Fruit fly (Drosophila melanogaster) whole organism, prepupa: ENCODE measurements around the gene CG7766.

ENCODE experiments used
- CG10631 ChIP-seq: fragments of 200-800 bp; sonication (Bioruptor generic); optimal IDR thresholded peaks from 2 replicates; lab custom pipeline; 2016; ENCODE audit warnings: missing biosample characterization, missing genetic modification characterization
- CG10669 ChIP-seq: fragments of 200-800 bp; sonication (Bioruptor generic); optimal IDR thresholded peaks from 3 replicates; lab custom pipeline; 2018; ENCODE audit warnings: missing biosample characterization, mild to moderate bottlenecking, missing genetic modification characterization, moderate library complexity
- CG11294 ChIP-seq: fragments of 200-800 bp; sonication (Bioruptor generic); IDR thresholded peaks from 2 replicates; pipeline ENCODE4 v1.3.6; 2022; ENCODE audit warnings: missing biosample characterization, missing genetic modification characterization
- CG15336 ChIP-seq: fragments of 200-800 bp; sonication (Bioruptor generic); IDR thresholded peaks from 2 replicates; pipeline ENCODE4 v1.3.6; 2022; ENCODE audit warnings: missing biosample characterization, missing genetic modification characterization
- CG1621 ChIP-seq: fragments of 200-800 bp; sonication (Bioruptor generic); optimal IDR thresholded peaks from 3 replicates; lab custom pipeline; 2018; ENCODE audit warnings: missing biosample characterization, mild to moderate bottlenecking, missing genetic modification characterization
- CG16779 ChIP-seq: fragments of 200-800 bp; sonication (Bioruptor generic); optimal IDR thresholded peaks from 3 replicates; lab custom pipeline; 2017; ENCODE audit warnings: missing biosample characterization, mild to moderate bottlenecking, missing genetic modification characterization
- CG3032 ChIP-seq: fragments of 200-800 bp; optimal IDR thresholded peaks from 2 replicates; lab custom pipeline; 2019; ENCODE audit warnings: missing biosample characterization, mild to moderate bottlenecking, missing genetic modification characterization, moderate library complexity
- CG32006 ChIP-seq: fragments of 200-800 bp; sonication (Bioruptor generic); optimal IDR thresholded peaks from 3 replicates; lab custom pipeline; 2017; ENCODE audit warnings: missing biosample characterization, mild to moderate bottlenecking, missing genetic modification characterization
- CG3919 ChIP-seq: fragments of 200-800 bp; sonication (Bioruptor generic); optimal IDR thresholded peaks from 3 replicates; lab custom pipeline; 2016; ENCODE audit warnings: missing biosample characterization, missing genetic modification characterization
- CG4318 ChIP-seq: fragments of 200-800 bp; sonication (Bioruptor generic); optimal IDR thresholded peaks from 3 replicates; lab custom pipeline; 2017; ENCODE audit warnings: missing biosample characterization, mild to moderate bottlenecking, missing genetic modification characterization
- CG6163 ChIP-seq: fragments of 200-800 bp; sonication (Bioruptor generic); IDR thresholded peaks from 3 replicates; pipeline ENCODE4 v1.3.6; 2022; ENCODE audit warnings: missing biosample characterization, missing genetic modification characterization
- CG6792 ChIP-seq: fragments of 200-800 bp; sonication (Bioruptor generic); optimal IDR thresholded peaks from 3 replicates; lab custom pipeline; 2016; ENCODE audit warnings: missing biosample characterization, missing genetic modification characterization
- CG6808 ChIP-seq: fragments of 200-800 bp; sonication (Bioruptor generic); optimal IDR thresholded peaks from 3 replicates; lab custom pipeline; 2017; ENCODE audit warnings: missing biosample characterization, missing genetic modification characterization, mild to moderate bottlenecking, moderate library complexity, missing genetic modification reagents
- CG6854 ChIP-seq: fragments of 200-800 bp; sonication (Bioruptor generic); optimal IDR thresholded peaks from 2 replicates; lab custom pipeline; 2017; ENCODE audit warnings: missing biosample characterization, mild to moderate bottlenecking, missing genetic modification characterization
- CG8319 ChIP-seq: fragments of 200-800 bp; sonication (Bioruptor generic); optimal IDR thresholded peaks from 3 replicates; lab custom pipeline; 2016; ENCODE audit warnings: missing biosample characterization, missing genetic modification characterization
- CG8632 ChIP-seq: fragments of 200-800 bp; sonication (Bioruptor generic); optimal IDR thresholded peaks from 3 replicates; lab custom pipeline; 2016; ENCODE audit warnings: missing biosample characterization, missing genetic modification characterization
- CG9139 ChIP-seq: fragments of 200-800 bp; sonication (Bioruptor generic); optimal IDR thresholded peaks from 3 replicates; lab custom pipeline; 2017; ENCODE audit warnings: missing biosample characterization, mild to moderate bottlenecking, missing genetic modification characterization
- Eip75B ChIP-seq: fragments of 200-800 bp; sonication (Bioruptor generic); optimal IDR thresholded peaks from 3 replicates; lab custom pipeline; 2016; ENCODE audit warnings: missing biosample characterization, missing genetic modification characterization
- Eip78C ChIP-seq: fragments of 200-800 bp; sonication (Bioruptor generic); peaks from one replicate; lab custom pipeline; 2016; ENCODE audit warnings: missing biosample characterization, missing genetic modification characterization
- Eip93F ChIP-seq: fragments of 200-800 bp; sonication (Bioruptor generic); optimal IDR thresholded peaks from 2 replicates; lab custom pipeline; 2016; ENCODE audit warnings: missing biosample characterization, mild to moderate bottlenecking, missing genetic modification characterization
- Ets21C ChIP-seq: fragments of 200-800 bp; sonication (Bioruptor generic); optimal IDR thresholded peaks from 3 replicates; lab custom pipeline; 2016; ENCODE audit warnings: missing biosample characterization, missing genetic modification characterization
- Ets96B ChIP-seq: fragments of 200-800 bp; optimal IDR thresholded peaks from 2 replicates; lab custom pipeline; 2019; ENCODE audit warnings: missing biosample characterization, mild to moderate bottlenecking, missing genetic modification characterization, moderate library complexity
- Gug ChIP-seq: fragments of 200-800 bp; sonication (Bioruptor generic); IDR thresholded peaks from 2 replicates; pipeline ENCODE4 v1.3.6; 2022; ENCODE audit warnings: missing biosample characterization, missing genetic modification characterization
- Met ChIP-seq: fragments of 200-800 bp; sonication (Bioruptor generic); optimal IDR thresholded peaks from 3 replicates; lab custom pipeline; 2016; ENCODE audit warnings: missing biosample characterization, missing genetic modification characterization
- OdsH ChIP-seq: fragments of 200-800 bp; sonication (Bioruptor generic); optimal IDR thresholded peaks from 3 replicates; lab custom pipeline; 2016; ENCODE audit warnings: missing biosample characterization, missing genetic modification characterization
- Smox ChIP-seq: fragments of 200-800 bp; sonication (Bioruptor generic); optimal IDR thresholded peaks from 3 replicates; lab custom pipeline; 2016; ENCODE audit warnings: missing biosample characterization, missing genetic modification characterization
- Sox102F ChIP-seq: fragments of 200-800 bp; sonication (Bioruptor generic); optimal IDR thresholded peaks from 2 replicates; lab custom pipeline; 2016; ENCODE audit warnings: missing biosample characterization, mild to moderate bottlenecking, missing genetic modification characterization
- Sox14 ChIP-seq: fragments of 200-800 bp; sonication (Bioruptor generic); optimal IDR thresholded peaks from 3 replicates; lab custom pipeline; 2016; ENCODE audit warnings: missing biosample characterization, missing genetic modification characterization
- Sox15 ChIP-seq: fragments of 200-800 bp; sonication (Bioruptor generic); optimal IDR thresholded peaks from 3 replicates; lab custom pipeline; 2016; ENCODE audit warnings: missing biosample characterization, missing genetic modification characterization
- acj6 ChIP-seq: fragments of 200-800 bp; sonication (Bioruptor generic); optimal IDR thresholded peaks from 3 replicates; lab custom pipeline; 2016; ENCODE audit warnings: missing biosample characterization, missing genetic modification characterization
- cyc ChIP-seq: fragments of 200-800 bp; sonication (Bioruptor generic); optimal IDR thresholded peaks from 3 replicates; lab custom pipeline; 2016; ENCODE audit warnings: missing biosample characterization, missing genetic modification characterization
- dsx ChIP-seq: fragments of 200-800 bp; optimal IDR thresholded peaks from 3 replicates; lab custom pipeline; 2019; ENCODE audit warnings: missing biosample characterization, mild to moderate bottlenecking, missing genetic modification characterization, moderate library complexity; ENCODE audit not compliant: poor library complexity, severe bottlenecking
- eg ChIP-seq: fragments of 200-800 bp; sonication (Bioruptor generic); IDR thresholded peaks from 3 replicates; pipeline ENCODE4 v1.3.6; 2022; ENCODE audit warnings: missing biosample characterization, missing genetic modification characterization
- esn ChIP-seq: fragments of 200-800 bp; sonication (Bioruptor generic); optimal IDR thresholded peaks from 2 replicates; lab custom pipeline; 2016; ENCODE audit warnings: missing biosample characterization, mild to moderate bottlenecking, missing genetic modification characterization, moderate library complexity
- fd85E ChIP-seq: fragments of 200-800 bp; sonication (Bioruptor generic); optimal IDR thresholded peaks from 3 replicates; lab custom pipeline; 2016; ENCODE audit warnings: missing biosample characterization, missing genetic modification characterization
- fkh ChIP-seq: fragments of 200-800 bp; sonication (Bioruptor generic); optimal IDR thresholded peaks from 3 replicates; lab custom pipeline; 2017; ENCODE audit warnings: missing biosample characterization, mild to moderate bottlenecking, missing genetic modification characterization, moderate library complexity
- lz ChIP-seq: fragments of 200-800 bp; sonication (Bioruptor generic); optimal IDR thresholded peaks from 3 replicates; lab custom pipeline; 2016; ENCODE audit warnings: missing biosample characterization, missing genetic modification characterization
- net ChIP-seq: fragments of 200-800 bp; sonication (Bioruptor generic); optimal IDR thresholded peaks from 3 replicates; lab custom pipeline; 2016; ENCODE audit warnings: missing biosample characterization, missing genetic modification characterization
- pdm3 ChIP-seq: fragments of 200-800 bp; sonication (Bioruptor generic); optimal IDR thresholded peaks from 3 replicates; lab custom pipeline; 2016; ENCODE audit warnings: missing biosample characterization, missing genetic modification characterization
- salr ChIP-seq, 2 experiments: fragments of 200-800 bp; sonication (Bioruptor generic); optimal IDR thresholded peaks; 3 replicates each; lab custom pipeline; 2016 to 2018; ENCODE audit warnings: missing biosample characterization in 2 of 2, missing genetic modification characterization in 2 of 2, mild to moderate bottlenecking in 1 of 2
- spab ChIP-seq: fragments of 200-800 bp; sonication (Bioruptor generic); optimal IDR thresholded peaks from 2 replicates; lab custom pipeline; 2017; ENCODE audit warnings: missing biosample characterization, mild to moderate bottlenecking, missing genetic modification characterization, missing genetic modification reagents
- ss ChIP-seq, 2 experiments: fragments of 200-800 bp; sonication (Bioruptor generic); optimal IDR thresholded peaks; 2 replicates in 1 of 2; 3 replicates in 1 of 2; lab custom pipeline; 2017 to 2018; ENCODE audit warnings: mild to moderate bottlenecking in 2 of 2, missing biosample characterization in 2 of 2, missing genetic modification characterization in 2 of 2, moderate library complexity in 1 of 2
- topi ChIP-seq: fragments of 200-800 bp; sonication (Bioruptor generic); optimal IDR thresholded peaks from 3 replicates; lab custom pipeline; 2016; ENCODE audit warnings: missing biosample characterization, missing genetic modification characterization

The CG7766 gene

dm6 chrX:9066802-9067489 lies 36.6 kb downstream of the CG7766 start (continued):
- TF ChIP-seq Gug (GFP tag; lab: Robert Waterston, UW) (peak; percentile 44; the same call in 1 of the 2 replicates), Smox (peak; percentile 78), esn (GFP tag; lab: Kevin White, UChicago) (peak; percentile 88), CG10669 (peak; percentile 75), CG16779 (no peak), CG6854 (GFP tag; lab: Kevin White, UChicago) (peak; percentile 75), CG6808 (GFP tag; lab: Kevin White, UChicago) (peak; percentile 75), Met (GFP tag; lab: Kevin White, UChicago) (peak; percentile 86), OdsH (peak; percentile 85), CG8632 (peak; percentile 89), CG3032 (tag; lab: Kevin White, UChicago) (peak; percentile 76), ss (GFP tag; optimal IDR thresholded peaks at IDR 0.05; lab: Kevin White, UChicago) (peak; percentile 31 to 72), CG15336 (peak; percentile 84), CG6163 (GFP tag; lab: Robert Waterston, UW) (peak; percentile 92), fkh (no peak), Eip93F (GFP tag; lab: Kevin White, UChicago) (peak; percentile 80), net (peak; percentile 84), fd85E (GFP tag; lab: Kevin White, UChicago) (peak; percentile 61), topi (GFP tag; lab: Kevin White, UChicago) (peak; percentile 80), spab (GFP tag; lab: Kevin White, UChicago) (peak; percentile 63), CG6792 (GFP tag; lab: Kevin White, UChicago) (peak; percentile 85), Eip78C (peak; percentile 97), Sox14 (peak; percentile 63), acj6 (GFP tag; lab: Kevin White, UChicago) (peak; percentile 82), salr (GFP tag; optimal IDR thresholded peaks at IDR 0.05; lab: Kevin White, UChicago) (peak; percentile 41 to 62), cyc (GFP tag; lab: Kevin White, UChicago) (peak; percentile 77), Sox102F (GFP tag; lab: Kevin White, UChicago) (peak; percentile 80), lz (GFP tag; lab: Kevin White, UChicago) (peak; percentile 74), CG1621 (peak; percentile 72), CG4318 (GFP tag; lab: Kevin White, UChicago) (peak; percentile 62), eg (GFP tag; lab: Robert Waterston, UW) (peak; percentile 85), CG32006 (GFP tag; lab: Kevin White, UChicago) (peak; percentile 73), dsx (GFP tag; lab: Kevin White, UChicago) (peak; percentile 59)

- TF ChIP-seq CG6163 (GFP tag; lab: Robert Waterston, UW) (no peak), CG1621 (no peak), Eip75B (GFP tag; lab: Kevin White, UChicago) (no peak), CG11294 (GFP tag; lab: Robert Waterston, UW) (no peak), CG3919 (GFP tag; lab: Kevin White, UChicago) (no peak), fd85E (GFP tag; lab: Kevin White, UChicago) (no peak), Ets96B (tag; lab: Kevin White, UChicago) (no peak), lz (GFP tag; lab: Kevin White, UChicago) (no peak), Sox15 (no peak), spab (GFP tag; lab: Kevin White, UChicago) (no peak), pdm3 (GFP tag; lab: Kevin White, UChicago) (no peak), CG32006 (GFP tag; lab: Kevin White, UChicago) (no peak), esn (GFP tag; lab: Kevin White, UChicago) (no peak), CG10631 (no peak), CG8319 (GFP tag; lab: Kevin White, UChicago) (no peak), CG9139 (GFP tag; lab: Kevin White, UChicago) (no peak), Ets21C (no peak)
- TF ChIP-seq, all 60 proteins: peak for 0
These were observed 39.5 kb downstream of the CG7766 start for dm6 chrX:9064029-9064428.
